Worm (Caenorhabditis elegans) whole organism, L2 larva: ENCODE measurements around the gene F52E1.5.

Experiments
- F13H6.1 ChIP-seq: sonication (generic microtip); optimal IDR thresholded peaks from 2 replicates; lab custom pipeline; 2016; ENCODE audit warnings: missing genetic modification characterization, missing compliant biosample characterization
- R02D3.7 ChIP-seq: fragments of 150-350 bp; optimal IDR thresholded peaks from 2 replicates; lab custom pipeline; 2014; ENCODE audit warnings: missing biosample characterization, missing genetic modification characterization
- Y55F3AM.14 ChIP-seq: fragments of 200-800 bp; sonication (Bioruptor generic); optimal IDR thresholded peaks from 2 replicates; lab custom pipeline; 2018; ENCODE audit warnings: mild to moderate bottlenecking, missing genetic modification characterization, missing compliant biosample characterization
- ZK546.5 ChIP-seq: sonication (generic microtip); optimal IDR thresholded peaks from 2 replicates; lab custom pipeline; 2017; ENCODE audit warnings: missing biosample characterization, missing genetic modification characterization
- aly-2 ChIP-seq: fragments of 150-350 bp; optimal IDR thresholded peaks from 2 replicates; lab custom pipeline; 2014; ENCODE audit warnings: missing biosample characterization, missing genetic modification characterization
- ama-1 ChIP-seq: fragments of 150-350 bp; optimal IDR thresholded peaks from 2 replicates; lab custom pipeline; 2018; ENCODE audit warnings: inconsistent platforms
- blmp-1 ChIP-seq: sonication (generic microtip); optimal IDR thresholded peaks from 2 replicates; lab custom pipeline; 2017; ENCODE audit warnings: missing genetic modification characterization, mild to moderate bottlenecking, missing compliant biosample characterization, antibody characterized with exemption, moderate library complexity; ENCODE audit not compliant: insufficient read depth
- ceh-82 ChIP-seq: fragments of 150-350 bp; optimal IDR thresholded peaks from 2 replicates; lab custom pipeline; 2014; ENCODE audit warnings: missing biosample characterization, missing genetic modification characterization
- egl-27 ChIP-seq: sonication (generic microtip); optimal IDR thresholded peaks from 3 replicates; lab custom pipeline; 2017; ENCODE audit warnings: missing biosample characterization, missing genetic modification reagents, missing genetic modification characterization
- elt-1 ChIP-seq: fragments of 150-350 bp; optimal IDR thresholded peaks from 2 replicates; lab custom pipeline; 2014; ENCODE audit warnings: missing biosample characterization, missing genetic modification characterization
- elt-3 ChIP-seq: sonication (generic microtip); optimal IDR thresholded peaks from 2 replicates; lab custom pipeline; 2017; ENCODE audit warnings: missing biosample characterization, missing genetic modification characterization
- gmeb-1 ChIP-seq: fragments of 150-350 bp; optimal IDR thresholded peaks from 2 replicates; lab custom pipeline; 2014; ENCODE audit warnings: missing biosample characterization, missing genetic modification characterization
- lin-13 ChIP-seq: fragments of 150-350 bp; optimal IDR thresholded peaks from 2 replicates; lab custom pipeline; 2014; ENCODE audit warnings: missing biosample characterization, missing genetic modification reagents, missing genetic modification characterization
- lin-39 ChIP-seq: fragments of 150-350 bp; optimal IDR thresholded peaks from 2 replicates; lab custom pipeline; 2014; ENCODE audit warnings: missing biosample characterization, missing genetic modification reagents, missing genetic modification characterization
- mab-5 ChIP-seq: fragments of 150-350 bp; optimal IDR thresholded peaks from 2 replicates; lab custom pipeline; 2014; ENCODE audit warnings: missing biosample characterization, missing genetic modification characterization
- mbf-1 ChIP-seq: sonication (generic microtip); optimal IDR thresholded peaks from 2 replicates; lab custom pipeline; 2017; ENCODE audit warnings: missing biosample characterization, missing genetic modification characterization
- mdl-1 ChIP-seq, 2 experiments: fragments of 150-350 bp in 1 of 2; sonication (generic microtip) in 1 of 2; optimal IDR thresholded peaks; 2 replicates each; lab custom pipeline; 2017; ENCODE audit warnings: missing biosample characterization in 2 of 2, missing genetic modification characterization in 2 of 2
- nhr-10 ChIP-seq: sonication (generic microtip); optimal IDR thresholded peaks from 2 replicates; lab custom pipeline; 2017; ENCODE audit warnings: missing biosample characterization, missing genetic modification characterization
- nhr-21 ChIP-seq: fragments of 150-350 bp; optimal IDR thresholded peaks from 2 replicates; lab custom pipeline; 2014; ENCODE audit warnings: missing biosample characterization, missing genetic modification characterization
- nhr-23 ChIP-seq: fragments of 150-350 bp; optimal IDR thresholded peaks from 2 replicates; lab custom pipeline; 2014; ENCODE audit warnings: missing biosample characterization, missing genetic modification reagents, missing genetic modification characterization
- nhr-25 ChIP-seq: fragments of 150-350 bp; sonication (generic microtip); optimal IDR thresholded peaks from 3 replicates; lab custom pipeline; 2014; ENCODE audit warnings: missing biosample characterization, missing genetic modification characterization
- nhr-6 ChIP-seq: fragments of 150-350 bp; optimal IDR thresholded peaks from 2 replicates; lab custom pipeline; 2014; ENCODE audit warnings: missing biosample characterization, missing genetic modification characterization
- nhr-77 ChIP-seq: fragments of 150-350 bp; optimal IDR thresholded peaks from 2 replicates; lab custom pipeline; 2014; ENCODE audit warnings: missing biosample characterization, missing genetic modification characterization
- peb-1 ChIP-seq: fragments of 150-350 bp; optimal IDR thresholded peaks from 2 replicates; lab custom pipeline; 2014; ENCODE audit warnings: missing biosample characterization, missing genetic modification characterization
- sem-4 ChIP-seq: fragments of 150-350 bp; optimal IDR thresholded peaks from 2 replicates; lab custom pipeline; 2014; ENCODE audit warnings: missing biosample characterization, missing genetic modification reagents, missing genetic modification characterization
- skn-1 ChIP-seq: sonication (generic microtip); optimal IDR thresholded peaks from 2 replicates; lab custom pipeline; 2017; ENCODE audit warnings: missing biosample characterization, missing genetic modification characterization
- sma-9 ChIP-seq, 2 experiments: fragments of 150-350 bp in 1 of 2; sonication (generic microtip) in 1 of 2; optimal IDR thresholded peaks; 2 replicates each; lab custom pipeline; 2014 to 2016; ENCODE audit warnings: missing genetic modification characterization in 2 of 2, mild to moderate bottlenecking in 1 of 2, missing biosample characterization in 1 of 2, missing compliant biosample characterization in 1 of 2, missing genetic modification reagents in 1 of 2, moderate library complexity in 1 of 2
- snpc-4 ChIP-seq: fragments of 150-350 bp; optimal IDR thresholded peaks from 2 replicates; lab custom pipeline; 2014; ENCODE audit warnings: missing biosample characterization, missing genetic modification characterization
- unc-39 ChIP-seq: fragments of 150-350 bp; optimal IDR thresholded peaks from 2 replicates; lab custom pipeline; 2014; ENCODE audit warnings: missing biosample characterization, missing genetic modification characterization
- unc-55 ChIP-seq: fragments of 150-350 bp; sonication (generic microtip); optimal IDR thresholded peaks from 3 replicates; lab custom pipeline; 2014; ENCODE audit warnings: missing biosample characterization, missing genetic modification reagents, missing genetic modification characterization
- zag-1 ChIP-seq: fragments of 150-350 bp; optimal IDR thresholded peaks from 2 replicates; lab custom pipeline; 2014; ENCODE audit warnings: missing biosample characterization, missing genetic modification characterization
- ztf-4 ChIP-seq: fragments of 150-350 bp; optimal IDR thresholded peaks from 2 replicates; lab custom pipeline; 2014; ENCODE audit warnings: missing biosample characterization, missing genetic modification characterization

Gene F52E1.5

DNA sequence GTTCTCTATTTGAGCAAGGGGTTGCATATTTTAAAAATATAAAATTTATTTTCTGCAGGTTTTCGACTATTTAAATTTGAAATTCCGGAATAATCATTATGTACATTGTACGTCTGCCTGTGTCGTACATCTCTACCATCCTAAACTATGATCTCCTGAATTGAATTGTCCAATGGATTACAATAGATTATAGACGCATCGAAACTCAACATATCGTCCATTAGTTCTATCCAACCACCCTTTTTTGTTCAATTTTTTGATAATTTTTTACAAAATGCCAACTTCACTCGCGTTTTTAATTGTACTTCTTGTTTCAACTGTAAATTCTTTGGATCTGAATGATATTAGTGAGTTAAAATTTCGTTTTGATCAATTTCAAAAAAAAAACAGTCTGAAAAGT, 31.1 kb downstream of the F52E1.5 start, which contains the start of gene F52E1.2:
TSS of gene F52E1.2 (plus strand) at position 190 of the 400 bp plus-strand sequence.
- TF ChIP-seq aly-2: no peak
- no peak for TF ChIP-seq R02D3.7
- no peak for TF ChIP-seq mbf-1 (tag; lab: Kevin White, UChicago)
- TF ChIP-seq elt-3 (tag; lab: Kevin White, UChicago): no peak
- TF ChIP-seq egl-27 (tag; lab: Kevin White, UChicago): no peak
- no peak for TF ChIP-seq lin-39 (tag; lab: Kevin White, UChicago)
- no peak for TF ChIP-seq ZK546.5 (tag; lab: Kevin White, UChicago)
- TF ChIP-seq ama-1 (lab: Kevin White, UChicago): no peak
- no peak for TF ChIP-seq nhr-10 (tag; lab: Kevin White, UChicago)
- no peak for TF ChIP-seq peb-1 (tag; lab: Kevin White, UChicago)
- no peak for TF ChIP-seq nhr-25 (tag; lab: Kevin White, UChicago)
- TF ChIP-seq blmp-1: no peak
- no peak for TF ChIP-seq ztf-4

DNA sequence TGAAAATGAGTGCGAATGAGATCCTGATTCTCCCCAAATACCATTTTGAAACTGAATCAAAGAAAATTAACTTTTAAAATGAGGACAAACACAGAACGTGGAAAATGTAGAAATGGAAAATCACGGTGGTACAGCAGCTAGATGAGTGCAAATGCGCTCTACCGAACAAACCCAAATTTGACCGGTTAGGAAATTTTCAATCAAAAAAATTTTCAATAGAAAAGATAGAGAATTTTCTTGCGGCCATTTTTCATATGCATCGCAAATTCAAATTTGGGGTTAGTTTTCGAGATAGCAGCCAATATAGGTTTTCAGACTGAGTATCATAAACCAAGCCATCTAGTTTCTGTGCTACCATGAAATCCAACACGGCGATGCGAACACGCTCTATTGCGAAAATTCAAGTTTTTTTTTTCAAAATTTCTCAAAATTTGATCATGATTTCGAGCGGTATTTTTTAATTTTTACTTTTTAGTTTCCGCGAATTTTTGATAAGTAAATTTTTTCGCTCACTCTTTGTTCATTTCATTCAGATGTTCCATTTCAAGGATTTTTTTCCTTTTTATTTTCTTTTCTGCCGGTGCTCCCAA, 34.2 kb downstream of the F52E1.5 start, which contains the start of gene vha-18:
TSS of gene vha-18 (minus strand) at position 51 of the 590 bp plus-strand sequence.
- no peak for TF ChIP-seq zag-1 (tag; lab: Kevin White, UChicago)
- TF ChIP-seq ceh-82: no peak
- no peak for TF ChIP-seq lin-13 (GFP tag; lab: Kevin White, UChicago)
- TF ChIP-seq nhr-23 (tag; lab: Kevin White, UChicago): no peak
- TF ChIP-seq R02D3.7: no peak
- no peak for TF ChIP-seq mdl-1 (tag; optimal IDR thresholded peaks at IDR 0.05; lab: Kevin White, UChicago)
- TF ChIP-seq nhr-6 (tag; lab: Kevin White, UChicago): no peak
- TF ChIP-seq F13H6.1: no peak
- no peak for TF ChIP-seq sma-9 (GFP tag; optimal IDR thresholded peaks at IDR 0.05; lab: Kevin White, UChicago)
- no peak for TF ChIP-seq sma-9 (tag; optimal IDR thresholded peaks at IDR 0.05; lab: Kevin White, UChicago)
- no peak for TF ChIP-seq nhr-21 (tag; lab: Kevin White, UChicago)

- TF ChIP-seq lin-13 (GFP tag; lab: Kevin White, UChicago) (no peak), skn-1 (tag; lab: Kevin White, UChicago) (no peak), nhr-25 (tag; lab: Kevin White, UChicago) (no peak), unc-55 (GFP tag; lab: Kevin White, UChicago) (no peak)
Observed at ce11 chrV:8414036-8414728, 34.9 kb downstream of the F52E1.5 start, which contains the start of gene pos-1. pos-1 (plus strand) TSS chrV:8414086.

ce11 chrV:8415113-8415530, 35.8 kb downstream of the F52E1.5 start:
- TF ChIP-seq ceh-82 (no peak), gmeb-1 (tag; lab: Kevin White, UChicago) (no peak), egl-27 (tag; lab: Kevin White, UChicago) (no peak), peb-1 (tag; lab: Kevin White, UChicago) (no peak), elt-3 (tag; lab: Kevin White, UChicago) (no peak), sem-4 (tag; lab: Kevin White, UChicago) (no peak), nhr-25 (tag; lab: Kevin White, UChicago) (no peak), nhr-77 (tag; lab: Kevin White, UChicago) (no peak), snpc-4 (tag; lab: Kevin White, UChicago) (no peak), lin-13 (GFP tag; lab: Kevin White, UChicago) (no peak), unc-39 (tag; lab: Kevin White, UChicago) (no peak), ZK546.5 (tag; lab: Kevin White, UChicago) (no peak)

ce11 chrV:8417271-8417670, 38.0 kb downstream of the F52E1.5 start:
- TF ChIP-seq ztf-4 (no peak), Y55F3AM.14 (GFP tag; lab: Kevin White, UChicago) (no peak), mbf-1 (tag; lab: Kevin White, UChicago) (no peak), elt-1 (tag; lab: Kevin White, UChicago) (no peak), nhr-21 (tag; lab: Kevin White, UChicago) (no peak), F13H6.1 (no peak), mab-5 (tag; lab: Kevin White, UChicago) (no peak)
- TF ChIP-seq, all 48 proteins: peak for 0
